Fruit fly (Drosophila melanogaster) whole organism, embryonic: Measurements from ENCODE around the gene lap.

Experiments
- Aef1 ChIP-seq: fragments of 200-800 bp; sonication (Bioruptor generic); IDR thresholded peaks from 3 replicates; pipeline ENCODE4 v1.3.6; 2022; ENCODE audit warnings: missing biosample characterization, missing genetic modification characterization
- Atf6 ChIP-seq: fragments of 200-800 bp; sonication (Bioruptor generic); IDR thresholded peaks from 2 replicates; pipeline ENCODE4 v1.3.6; 2022; ENCODE audit warnings: missing biosample characterization, missing genetic modification characterization
- Awh ChIP-seq: fragments of 200-800 bp; sonication (Bioruptor generic); IDR thresholded peaks from 2 replicates; pipeline ENCODE4, ENCODE4 v1.3.6; 2022; ENCODE audit warnings: missing biosample characterization, missing genetic modification characterization
- BEAF-32 ChIP-seq: fragments of 200-800 bp; sonication (Bioruptor generic); optimal IDR thresholded peaks from 3 replicates; lab custom pipeline; 2017; ENCODE audit warnings: missing biosample characterization, missing genetic modification characterization, mild to moderate bottlenecking, moderate library complexity, missing genetic modification reagents
- CG10321 ChIP-seq: fragments of 200-800 bp; sonication (Bioruptor generic); IDR thresholded peaks from 2 replicates; pipeline ENCODE4 v1.3.6; 2022; ENCODE audit warnings: missing biosample characterization, missing genetic modification characterization
- CG10366 ChIP-seq: fragments of 200-800 bp; sonication (Bioruptor generic); IDR thresholded peaks from 2 replicates; pipeline ENCODE4 v1.3.6; 2022; ENCODE audit warnings: missing biosample characterization, missing genetic modification characterization
- CG12071 ChIP-seq: fragments of 200-800 bp; sonication (Bioruptor generic); optimal IDR thresholded peaks from 3 replicates; lab custom pipeline; 2018; ENCODE audit warnings: missing biosample characterization, mild to moderate bottlenecking, missing genetic modification characterization
- CG12236 ChIP-seq: fragments of 200-800 bp; sonication (Bioruptor generic); optimal IDR thresholded peaks from 2 replicates; lab custom pipeline; 2016; ENCODE audit warnings: missing biosample characterization, missing genetic modification characterization
- CG14667 ChIP-seq: fragments of 200-800 bp; sonication (Bioruptor generic); IDR thresholded peaks from 2 replicates; pipeline ENCODE4 v1.3.6; 2022; ENCODE audit warnings: missing biosample characterization, missing genetic modification characterization
- CG14965 ChIP-seq: fragments of 200-800 bp; sonication (Bioruptor generic); optimal IDR thresholded peaks from 2 replicates; lab custom pipeline; 2016; ENCODE audit warnings: missing biosample characterization, missing genetic modification characterization, borderline replicate concordance
- CG15479 ChIP-seq: fragments of 200-800 bp; sonication (Bioruptor generic); optimal IDR thresholded peaks from 3 replicates; lab custom pipeline; 2019; ENCODE audit warnings: missing biosample characterization, mild to moderate bottlenecking, missing genetic modification characterization, moderate library complexity
- CG16779 ChIP-seq: fragments of 200-800 bp; sonication (Bioruptor generic); IDR thresholded peaks from 2 replicates; pipeline ENCODE4 v1.3.6; 2022; ENCODE audit warnings: missing biosample characterization, missing genetic modification characterization
- CG16813 ChIP-seq: fragments of 200-800 bp; sonication (Bioruptor generic); IDR thresholded peaks from 3 replicates; pipeline ENCODE4 v1.3.6; 2022; ENCODE audit warnings: missing biosample characterization, missing genetic modification characterization; ENCODE audit not compliant: partially characterized antibody
- CG17612 ChIP-seq: fragments of 200-800 bp; sonication (Bioruptor generic); IDR thresholded peaks from 2 replicates; pipeline ENCODE4 v1.3.6; 2022; ENCODE audit warnings: missing biosample characterization, missing genetic modification characterization
- CG31441 ChIP-seq: fragments of 200-800 bp; sonication (Bioruptor generic); IDR thresholded peaks from 2 replicates; pipeline ENCODE4 v1.3.6; 2022; ENCODE audit warnings: missing biosample characterization, missing genetic modification characterization
- CG34376 ChIP-seq: fragments of 200-800 bp; sonication (Bioruptor generic); optimal IDR thresholded peaks from 2 replicates; lab custom pipeline; 2018; ENCODE audit warnings: missing biosample characterization, mild to moderate bottlenecking, missing genetic modification characterization
- CG43689 ChIP-seq: fragments of 200-800 bp; sonication (Bioruptor generic); IDR thresholded peaks from 2 replicates; pipeline ENCODE4 v1.3.6; 2022; ENCODE audit warnings: missing biosample characterization, missing genetic modification characterization
- CG5245 ChIP-seq: fragments of 200-800 bp; sonication (Bioruptor generic); optimal IDR thresholded peaks from 3 replicates; lab custom pipeline; 2016; ENCODE audit warnings: missing biosample characterization, missing genetic modification characterization
- CG6272 ChIP-seq: fragments of 200-800 bp; sonication (Bioruptor generic); IDR thresholded peaks from 2 replicates; pipeline ENCODE4 v1.3.6; 2022; ENCODE audit warnings: missing biosample characterization, missing genetic modification characterization
- CG7357 ChIP-seq: fragments of 200-800 bp; sonication (Bioruptor generic); IDR thresholded peaks from 3 replicates; pipeline ENCODE4 v1.3.6; 2022; ENCODE audit warnings: missing biosample characterization, missing genetic modification characterization
- CG9817 ChIP-seq: fragments of 200-800 bp; sonication (Bioruptor generic); optimal IDR thresholded peaks from 2 replicates; lab custom pipeline; 2018; ENCODE audit warnings: missing biosample characterization, mild to moderate bottlenecking, missing genetic modification characterization, moderate library complexity
- Jarid2 ChIP-seq: fragments of 200-800 bp; sonication (Bioruptor generic); optimal IDR thresholded peaks from 3 replicates; lab custom pipeline; 2017; ENCODE audit warnings: mild to moderate bottlenecking, missing biosample characterization, missing genetic modification reagents, missing genetic modification characterization
- Lhr ChIP-seq: fragments of 200-800 bp; sonication (Bioruptor generic); optimal IDR thresholded peaks from 3 replicates; lab custom pipeline; 2017; ENCODE audit warnings: mild to moderate bottlenecking, missing biosample characterization, missing genetic modification reagents, missing genetic modification characterization
- MESR4 ChIP-seq: fragments of 200-800 bp; sonication (Bioruptor generic); optimal IDR thresholded peaks from 2 replicates; lab custom pipeline; 2018; ENCODE audit warnings: missing biosample characterization, mild to moderate bottlenecking, missing genetic modification characterization, moderate library complexity
- Max ChIP-seq: fragments of 200-800 bp; sonication (Bioruptor generic); optimal IDR thresholded peaks from 2 replicates; lab custom pipeline; 2016; ENCODE audit warnings: missing biosample characterization, mild to moderate bottlenecking, missing genetic modification characterization
- Sox102F ChIP-seq: fragments of 200-800 bp; sonication (Bioruptor generic); optimal IDR thresholded peaks from 2 replicates; lab custom pipeline; 2018; ENCODE audit warnings: missing biosample characterization, mild to moderate bottlenecking, missing genetic modification characterization, moderate library complexity
- Stat92E ChIP-seq, 3 experiments: fragments of >200 bp in 2 of 3; fragments of 200-800 bp in 1 of 3; sonication (Bioruptor generic) in 1 of 3; optimal IDR thresholded peaks; 2 replicates each; lab custom pipeline; 2017 to 2019; ENCODE audit warnings: missing biosample characterization in 3 of 3, missing genetic modification characterization in 3 of 3, mild to moderate bottlenecking in 1 of 3, moderate library complexity in 1 of 3
- amos ChIP-seq: fragments of 200-800 bp; sonication (Bioruptor generic); IDR thresholded peaks from 2 replicates; pipeline ENCODE4 v1.3.6; 2022; ENCODE audit warnings: missing biosample characterization, missing genetic modification characterization; ENCODE audit not compliant: partially characterized antibody
- bab2 ChIP-seq: fragments of 200-800 bp; sonication (Bioruptor generic); optimal IDR thresholded peaks from 2 replicates; lab custom pipeline; 2016; ENCODE audit warnings: missing biosample characterization, missing genetic modification characterization
- bigmax ChIP-seq: fragments of 200-800 bp; sonication (Bioruptor generic); optimal IDR thresholded peaks from 2 replicates; lab custom pipeline; 2018; ENCODE audit warnings: missing biosample characterization, mild to moderate bottlenecking, missing genetic modification characterization
- cad ChIP-seq: fragments of >200 bp; optimal IDR thresholded peaks from 2 replicates; lab custom pipeline; 2017; ENCODE audit warnings: missing biosample characterization, missing genetic modification characterization
- chn ChIP-seq: fragments of 200-800 bp; sonication (Bioruptor generic); optimal IDR thresholded peaks from 2 replicates; lab custom pipeline; 2016; ENCODE audit warnings: missing biosample characterization, missing genetic modification characterization
- eyg ChIP-seq: fragments of 200-800 bp; sonication (Bioruptor generic); optimal IDR thresholded peaks from 3 replicates; lab custom pipeline; 2016; ENCODE audit warnings: missing biosample characterization, missing genetic modification characterization
- ftz-f1 ChIP-seq: fragments of 200-800 bp; sonication (Bioruptor generic); optimal IDR thresholded peaks from 2 replicates; lab custom pipeline; 2016; ENCODE audit warnings: missing biosample characterization, missing genetic modification characterization
- gcm2 ChIP-seq: fragments of 200-800 bp; sonication (Bioruptor generic); optimal IDR thresholded peaks from 2 replicates; lab custom pipeline; 2016; ENCODE audit warnings: missing biosample characterization, missing genetic modification characterization
- gfzf ChIP-seq: fragments of 200-800 bp; sonication (Bioruptor generic); optimal IDR thresholded peaks from 2 replicates; lab custom pipeline; 2016; ENCODE audit warnings: missing biosample characterization, mild to moderate bottlenecking, missing genetic modification characterization, moderate library complexity
- gro ChIP-seq: fragments of 200-800 bp; sonication (Bioruptor generic); optimal IDR thresholded peaks from 2 replicates; lab custom pipeline; 2016; ENCODE audit warnings: missing biosample characterization, missing genetic modification characterization
- ind ChIP-seq: fragments of 200-800 bp; sonication (Bioruptor generic); optimal IDR thresholded peaks from 3 replicates; lab custom pipeline; 2016; ENCODE audit warnings: missing biosample characterization, missing genetic modification characterization
- kay ChIP-seq: fragments of 200-800 bp; sonication (Bioruptor generic); optimal IDR thresholded peaks from 2 replicates; lab custom pipeline; 2016; ENCODE audit warnings: missing biosample characterization, missing genetic modification characterization
- lmd ChIP-seq: fragments of 200-800 bp; sonication (Bioruptor generic); IDR thresholded peaks from 2 replicates; pipeline ENCODE4 v1.3.6; 2022; ENCODE audit warnings: missing biosample characterization, missing genetic modification characterization
- nerfin-1 ChIP-seq: fragments of 200-800 bp; sonication (Bioruptor generic); optimal IDR thresholded peaks from 3 replicates; lab custom pipeline; 2019; ENCODE audit warnings: missing biosample characterization, mild to moderate bottlenecking, missing genetic modification characterization, moderate library complexity
- p53 ChIP-seq: fragments of 200-800 bp; sonication (Bioruptor generic); optimal IDR thresholded peaks from 2 replicates; lab custom pipeline; 2016; ENCODE audit warnings: missing biosample characterization, missing genetic modification characterization
- pan ChIP-seq, 4 experiments: fragments of >200 bp in 3 of 4; fragments of 200-800 bp in 1 of 4; sonication (Bioruptor generic) in 1 of 4; optimal IDR thresholded peaks in 3 of 4; IDR thresholded peaks in 1 of 4; 2 replicates each; pipeline versions ENCODE4 v1.3.6 to Lab custom; 2017 to 2022; ENCODE audit warnings: missing biosample characterization in 2 of 4, missing genetic modification characterization in 2 of 4, mixed read lengths in 1 of 4
- phol ChIP-seq: fragments of 200-800 bp; sonication (Bioruptor generic); optimal IDR thresholded peaks from 3 replicates; lab custom pipeline; 2018; ENCODE audit warnings: missing biosample characterization, mild to moderate bottlenecking, missing genetic modification characterization, moderate library complexity
- pros ChIP-seq: fragments of 200-800 bp; sonication (Bioruptor generic); optimal IDR thresholded peaks from 3 replicates; lab custom pipeline; 2019; ENCODE audit warnings: missing biosample characterization, mild to moderate bottlenecking, missing genetic modification characterization, moderate library complexity
- sqz ChIP-seq: fragments of 200-800 bp; sonication (Bioruptor generic); optimal IDR thresholded peaks from 3 replicates; lab custom pipeline; 2018; ENCODE audit warnings: missing biosample characterization, mild to moderate bottlenecking, missing genetic modification characterization
- ssp ChIP-seq: fragments of 200-800 bp; sonication (Bioruptor generic); IDR thresholded peaks from 2 replicates; pipeline ENCODE4 v1.3.6; 2022; ENCODE audit warnings: missing biosample characterization, missing genetic modification characterization
- ttk ChIP-seq: fragments of 200-800 bp; sonication (Bioruptor generic); IDR thresholded peaks from 2 replicates; pipeline ENCODE4 v2.1.2; 2022; ENCODE audit warnings: missing biosample characterization, missing genetic modification characterization
- wor ChIP-seq: fragments of 200-800 bp; sonication (Bioruptor generic); IDR thresholded peaks from 2 replicates; pipeline ENCODE4 v1.3.6; 2022; ENCODE audit warnings: missing biosample characterization, missing genetic modification characterization

The lap gene

DNA sequence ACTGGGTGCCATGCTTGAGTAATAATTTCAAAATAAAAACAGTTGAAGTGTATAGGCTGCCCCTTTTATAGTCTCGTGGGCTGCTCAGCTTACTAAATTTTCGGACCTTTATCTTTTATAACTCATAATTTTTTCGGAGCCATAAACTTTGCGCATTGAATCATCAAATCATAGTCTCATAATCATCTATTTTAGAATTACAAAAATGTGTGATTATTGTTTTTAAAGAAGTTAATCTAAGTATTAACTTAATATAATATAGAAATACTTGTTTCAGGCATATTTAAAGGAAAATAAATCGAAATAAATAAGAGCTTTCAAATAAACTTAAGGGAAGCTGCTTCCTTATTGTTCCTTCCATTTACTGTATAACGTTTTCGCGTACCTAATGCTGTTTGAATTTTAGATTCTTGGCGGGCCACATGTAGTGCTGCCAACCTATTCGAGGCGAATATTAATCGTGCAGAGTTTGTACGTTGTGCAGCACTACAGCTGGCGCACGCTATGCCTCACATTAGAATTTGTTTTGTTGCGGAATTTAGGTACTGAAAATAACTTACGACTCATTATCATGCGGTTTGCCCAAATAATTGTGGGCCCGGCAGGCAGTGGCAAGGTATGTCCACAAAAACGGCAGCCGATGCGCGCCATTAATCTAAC is 42.4 kb upstream of the lap start, which contains the start of the genes CG14610 and CG2656 (continued):
- TF ChIP-seq amos (GFP tag; lab: Robert Waterston, UW) (peak; percentile 70), ind (GFP tag; lab: Kevin White, UChicago) (peak; percentile 89), Sox102F (GFP tag; lab: Kevin White, UChicago) (peak; percentile 73), nerfin-1 (tag; lab: Kevin White, UChicago) (peak; percentile 96), CG17612 (GFP tag; lab: Robert Waterston, UW) (no peak), Jarid2 (peak; percentile 19), Lhr (GFP tag; lab: Kevin White, UChicago) (peak; percentile 42), CG14965 (GFP tag; lab: Kevin White, UChicago) (no peak), CG43689 (GFP tag; lab: Robert Waterston, UW) (no peak), CG16779 (GFP tag; lab: Robert Waterston, UW) (peak; percentile 50; the same call in 1 of the 2 replicates), Max (peak; percentile 75), chn (GFP tag; lab: Kevin White, UChicago) (peak; percentile 81), pan (optimal IDR thresholded peaks at IDR 0.05; lab: Kevin White, UChicago) (no peak), pan (GFP tag; optimal IDR thresholded peaks at IDR 0.05 in 1 of 2, IDR thresholded peaks at IDR 0.05 in 1 of 2) (peak in 1 of 2 experiments; percentile 61), CG7357 (GFP tag; lab: Robert Waterston, UW) (no peak), MESR4 (GFP tag; lab: Kevin White, UChicago) (peak; percentile 80), lmd (GFP tag; lab: Robert Waterston, UW) (peak; percentile 53; the same call in 1 of the 2 replicates), Awh (GFP tag; lab: Robert Waterston, UW) (no peak), p53 (GFP tag; lab: Kevin White, UChicago) (peak; percentile 80), CG10321 (GFP tag; lab: Robert Waterston, UW) (no peak), cad (GFP tag; lab: Kevin White, UChicago) (no peak), CG16813 (GFP tag; lab: Robert Waterston, UW) (peak; percentile 50; the same call in 2 of the 3 replicates), phol (tag; lab: Kevin White, UChicago) (peak; percentile 58), Stat92E (GFP tag; optimal IDR thresholded peaks at IDR 0.05; lab: Kevin White, UChicago) (no peak), Atf6 (GFP tag; lab: Robert Waterston, UW) (peak; percentile 54; the same call in 1 of the 2 replicates), CG9817 (tag; lab: Kevin White, UChicago) (peak; percentile 53), wor (GFP tag; lab: Robert Waterston, UW) (no peak), CG12071 (GFP tag; lab: Kevin White, UChicago) (peak; percentile 35), kay (GFP tag; lab: Kevin White, UChicago) (peak; percentile 77), gfzf (GFP tag; lab: Kevin White, UChicago) (peak; percentile 52), CG5245 (GFP tag; lab: Kevin White, UChicago) (peak; percentile 84), CG15479 (GFP tag; lab: Kevin White, UChicago) (no peak), eyg (GFP tag; lab: Kevin White, UChicago) (peak; percentile 48), BEAF-32 (GFP tag; lab: Kevin White, UChicago) (peak; percentile 67), gro (GFP tag; lab: Kevin White, UChicago) (peak; percentile 85), CG6272 (GFP tag; lab: Robert Waterston, UW) (no peak; the same call in 1 of the 2 replicates), CG10366 (peak; percentile 61), CG34376 (GFP tag; lab: Kevin White, UChicago) (peak; percentile 27), Aef1 (GFP tag; lab: Robert Waterston, UW) (peak; percentile 38; the same call in 2 of the 3 replicates), CG14667 (no peak), sqz (GFP tag; lab: Kevin White, UChicago) (no peak), CG12236 (GFP tag; lab: Kevin White, UChicago) (peak; percentile 50), CG31441 (0 out of 2 replicates have a peak, but pooled peaks have one; percentile 22), gcm2 (GFP tag; lab: Kevin White, UChicago) (peak; percentile 17), ftz-f1 (GFP tag; lab: Kevin White, UChicago) (peak; percentile 41), ttk (peak; percentile 57; the same call in 1 of the 2 replicates), bab2 (GFP tag; lab: Kevin White, UChicago) (peak; percentile 90), pros (GFP tag; lab: Kevin White, UChicago) (no peak), bigmax (no peak), ssp (no peak)
